Worm (Caenorhabditis elegans): ENCODE results near the gene str-69.

The str-69 gene

ce11 chrV:3118167-3118566 is 12.5 kb upstream of the str-69 start, which contains the start of gene clec-210:
clec-210 (plus strand) TSS chrV:3118377.
- TF ChIP-seq T26A8.4 (GFP tag; IDR thresholded peaks at IDR 0.05) (no peak), dmd-6 (GFP tag; IDR thresholded peaks at IDR 0.05) (peak; percentile 50), pqm-1 (tag; optimal IDR thresholded peaks at IDR 0.05) (peak; percentile 52), nhr-28 (tag; optimal IDR thresholded peaks at IDR 0.05) (peak; percentile 92), ztf-7 (tag; optimal IDR thresholded peaks at IDR 0.05) (no peak)

- TF ChIP-seq ZK546.5 (tag; optimal IDR thresholded peaks at IDR 0.05) (no peak), ceh-28 (tag; optimal IDR thresholded peaks at IDR 0.05) (no peak), zag-1 (tag; optimal IDR thresholded peaks at IDR 0.05) (no peak), R02D3.7 (tag; optimal IDR thresholded peaks at IDR 0.05) (no peak), sdz-12 (GFP tag; optimal IDR thresholded peaks at IDR 0.05) (no peak), dpl-1 (GFP tag; optimal IDR thresholded peaks at IDR 0.05) (no peak), F49E8.2 (tag; optimal IDR thresholded peaks at IDR 0.05; ENCODE audit: borderline replicate concordance) (no peak), F10B5.3 (tag; optimal IDR thresholded peaks at IDR 0.05) (no peak), nhr-6 (tag; optimal IDR thresholded peaks at IDR 0.05) (no peak), ama-1 (optimal IDR thresholded peaks at IDR 0.05) (no peak)
Observed at ce11 chrV:3114973-3115372, 9.3 kb upstream of the str-69 start, which contains the start of gene Y73C8C.3. Y73C8C.3 (plus strand) TSS chrV:3115273.

ce11 chrV:3113751-3114150 is 8.0 kb upstream of the str-69 start, which contains the start of gene Y73C8C.8:
Y73C8C.8 (minus strand) TSS chrV:3113851.
- TF ChIP-seq php-3 (GFP tag; IDR thresholded peaks at IDR 0.05) (no peak), nhr-77 (tag; optimal IDR thresholded peaks at IDR 0.05) (no peak), duxl-1 (tag; optimal IDR thresholded peaks at IDR 0.05; ENCODE audit: poor library complexity) (no peak), set-16 (GFP tag; IDR thresholded peaks at IDR 0.05) (no peak), snpc-4 (tag; optimal IDR thresholded peaks at IDR 0.05) (no peak), lsy-2 (tag; optimal IDR thresholded peaks at IDR 0.05) (no peak), daf-16 (GFP tag; optimal IDR thresholded peaks at IDR 0.05) (no peak), daf-16 (tag; optimal IDR thresholded peaks at IDR 0.05) (no peak), ama-1 (optimal IDR thresholded peaks at IDR 0.05) (no peak), R02D3.7 (tag; optimal IDR thresholded peaks at IDR 0.05) (no peak), nhr-25 (tag; optimal IDR thresholded peaks at IDR 0.05; ENCODE audit: borderline replicate concordance, insufficient read depth) (no peak), nhr-6 (tag; optimal IDR thresholded peaks at IDR 0.05) (no peak), aha-1 (tag) (no peak), tra-1 (GFP tag; IDR thresholded peaks at IDR 0.05) (no peak), spr-1 (tag; optimal IDR thresholded peaks at IDR 0.05) (no peak)

ce11 chrV:3112198-3112597 is 6.5 kb upstream of the str-69 start:
- TF ChIP-seq nhr-111 (GFP tag; optimal IDR thresholded peaks at IDR 0.05) (no peak), pha-4 (GFP tag; IDR thresholded peaks at IDR 0.05) (no peak), pha-4 (tag; optimal IDR thresholded peaks at IDR 0.05) (no peak), fkh-10 (GFP tag; optimal IDR thresholded peaks at IDR 0.05) (no peak), nhr-6 (tag; optimal IDR thresholded peaks at IDR 0.05) (no peak), nhr-28 (tag; optimal IDR thresholded peaks at IDR 0.05) (peak; percentile 85), unc-62 (GFP tag; optimal IDR thresholded peaks at IDR 0.05 in 1 of 2) (peak in 1 of 2 experiments; percentile 53), unc-62 (tag; optimal IDR thresholded peaks at IDR 0.05) (no peak), unc-130 (GFP tag; optimal IDR thresholded peaks at IDR 0.05) (no peak), daf-16 (GFP tag; optimal IDR thresholded peaks at IDR 0.05) (no peak), daf-16 (tag; optimal IDR thresholded peaks at IDR 0.05) (no peak), attf-4 (tag; optimal IDR thresholded peaks at IDR 0.05) (no peak), egl-27 (tag; optimal IDR thresholded peaks at IDR 0.05) (no peak), spr-1 (tag; optimal IDR thresholded peaks at IDR 0.05) (no peak), zag-1 (tag; optimal IDR thresholded peaks at IDR 0.05) (no peak), Y105C5A.15 (GFP tag; IDR thresholded peaks at IDR 0.05) (no peak), saeg-2 (GFP tag; IDR thresholded peaks at IDR 0.05) (no peak), daf-19 (GFP tag; conservative IDR thresholded peaks at IDR 0.05) (no peak), madf-9 (GFP tag; conservative IDR thresholded peaks at IDR 0.05) (no peak), dpl-1 (GFP tag; optimal IDR thresholded peaks at IDR 0.05) (no peak), cey-2 (tag; optimal IDR thresholded peaks at IDR 0.05; ENCODE audit: borderline replicate concordance, insufficient read depth) (no peak), pqm-1 (tag; optimal IDR thresholded peaks at IDR 0.05) (peak; percentile 66), dmd-6 (GFP tag; IDR thresholded peaks at IDR 0.05) (no peak), daf-8 (GFP tag; IDR thresholded peaks at IDR 0.05) (no peak), gei-8 (GFP tag; optimal IDR thresholded peaks at IDR 0.05) (no peak), ama-1 (optimal IDR thresholded peaks at IDR 0.05) (no peak), jun-1 (tag; optimal IDR thresholded peaks at IDR 0.05) (no peak), ceh-32 (tag; optimal IDR thresholded peaks at IDR 0.05; ENCODE audit: poor library complexity) (no peak), tag-97 (GFP tag; IDR thresholded peaks at IDR 0.05) (no peak)
